Worm (Caenorhabditis elegans) whole organism, L4/young adult: ENCODE results near the gene srh-82.

Source experiments
- dao-5 ChIP-seq: sonication (generic microtip); optimal IDR thresholded peaks from 2 replicates; lab custom pipeline; 2016; ENCODE audit warnings: missing genotype, missing genetic modification characterization, moderate library complexity, missing compliant biosample characterization
- him-1 ChIP-seq: sonication (generic microtip); optimal IDR thresholded peaks from 2 replicates; lab custom pipeline; 2016; ENCODE audit warnings: missing genotype, missing genetic modification reagents, missing genetic modification characterization, missing compliant biosample characterization

- TF ChIP-seq him-1 (tag; lab: Kevin White, UChicago) (no peak), dao-5 (tag; lab: Kevin White, UChicago) (no peak)
Measured at ce11 chrV:145694-146093, 800 bp downstream of the srh-82 start.
